Worm (Caenorhabditis elegans) whole organism, L4 larva: Measurements from ENCODE around the gene Y53C12B.7.

Source experiments
- T26A8.4 ChIP-seq: fragments of 200-800 bp; sonication (Bioruptor generic); IDR thresholded peaks from 2 replicates; pipeline ENCODE4 v1.3.6; 2022; ENCODE audit warnings: missing genetic modification characterization, missing compliant biosample characterization
- ZK546.5 ChIP-seq, 2 experiments: sonication (generic microtip); optimal IDR thresholded peaks; 2 replicates each; lab custom pipeline; 2017; ENCODE audit warnings: missing biosample characterization in 2 of 2, missing genetic modification characterization in 2 of 2
- arid-1 ChIP-seq: fragments of 200-800 bp; sonication (Bioruptor generic); conservative IDR thresholded peaks from 2 replicates; pipeline ENCODE4 v1.3.6; 2022; ENCODE audit warnings: missing genetic modification reagents, missing genetic modification characterization, missing compliant biosample characterization
- cey-2 ChIP-seq: sonication (generic microtip); optimal IDR thresholded peaks from 3 replicates; lab custom pipeline; 2017; ENCODE audit warnings: missing genetic modification characterization, mild to moderate bottlenecking, missing compliant biosample characterization, antibody characterized with exemption, borderline replicate concordance; ENCODE audit not compliant: insufficient read depth
- daf-16 ChIP-seq, 3 experiments: sonication (generic microtip); optimal IDR thresholded peaks; 2 replicates each; lab custom pipeline; 2016 to 2017; ENCODE audit warnings: missing genetic modification characterization in 3 of 3, missing genetic modification reagents in 3 of 3, mild to moderate bottlenecking in 2 of 3, missing compliant biosample characterization in 2 of 3, missing biosample characterization in 1 of 3, moderate library complexity in 1 of 3
- egl-27 ChIP-seq: sonication (generic microtip); optimal IDR thresholded peaks from 3 replicates; lab custom pipeline; 2017; ENCODE audit warnings: missing biosample characterization, missing genetic modification reagents, missing genetic modification characterization
- lin-39 ChIP-seq: fragments of 150-350 bp; optimal IDR thresholded peaks from 2 replicates; lab custom pipeline; 2014; ENCODE audit warnings: missing biosample characterization, missing genetic modification reagents, missing genetic modification characterization
- mdt-29 ChIP-seq: fragments of 200-800 bp; sonication (Bioruptor generic); IDR thresholded peaks from 2 replicates; pipeline ENCODE4 v1.3.6; 2022; ENCODE audit warnings: missing genetic modification reagents, missing genetic modification characterization, missing compliant biosample characterization
- mxl-2 ChIP-seq: fragments of 200-800 bp; sonication (Bioruptor generic); conservative IDR thresholded peaks from 2 replicates; pipeline ENCODE4 v1.3.6; 2022; ENCODE audit warnings: missing genetic modification reagents, missing genetic modification characterization, missing compliant biosample characterization
- zag-1 ChIP-seq: fragments of 150-350 bp; optimal IDR thresholded peaks from 2 replicates; lab custom pipeline; 2014; ENCODE audit warnings: missing biosample characterization, missing genetic modification characterization
- zip-11 ChIP-seq: fragments of 200-800 bp; sonication (Bioruptor generic); IDR thresholded peaks from 2 replicates; pipeline ENCODE4 v1.3.6; 2022; ENCODE audit warnings: missing genetic modification characterization, missing compliant biosample characterization
- ztf-11 ChIP-seq: fragments of 150-350 bp; optimal IDR thresholded peaks from 2 replicates; lab custom pipeline; 2014; ENCODE audit warnings: missing biosample characterization, missing genetic modification characterization

- TF ChIP-seq zip-11 (GFP tag; lab: Robert Waterston, UW) (no peak), ztf-11 (tag; lab: Kevin White, UChicago) (no peak), arid-1 (no peak), T26A8.4 (no peak), daf-16 (GFP tag; optimal IDR thresholded peaks at IDR 0.05; lab: Kevin White, UChicago) (no peak), daf-16 (tag; optimal IDR thresholded peaks at IDR 0.05; lab: Kevin White, UChicago) (no peak), cey-2 (tag; lab: Kevin White, UChicago) (no peak), lin-39 (tag; lab: Kevin White, UChicago) (no peak), ZK546.5 (tag; optimal IDR thresholded peaks at IDR 0.05; lab: Kevin White, UChicago) (no peak), zag-1 (tag; lab: Kevin White, UChicago) (no peak), mdt-29 (GFP tag; lab: Robert Waterston, UW) (no peak), mxl-2 (no peak), egl-27 (tag; lab: Kevin White, UChicago) (no peak)
These were observed 712 bp upstream of the Y53C12B.7 start, which contains the start of gene ZK1321.1 for ce11 chrII:9753730-9754129.
